Worm (Caenorhabditis elegans) whole organism, L2 larva: ENCODE measurements around the gene R07E5.15.

Experiments
- C34F6.9 ChIP-seq: fragments of 150-350 bp; optimal IDR thresholded peaks from 2 replicates; lab custom pipeline; 2014; ENCODE audit warnings: missing biosample characterization, missing genetic modification characterization
- F13H6.1 ChIP-seq: sonication (generic microtip); optimal IDR thresholded peaks from 2 replicates; lab custom pipeline; 2016; ENCODE audit warnings: missing genetic modification characterization, missing compliant biosample characterization
- R02D3.7 ChIP-seq: fragments of 150-350 bp; optimal IDR thresholded peaks from 2 replicates; lab custom pipeline; 2014; ENCODE audit warnings: missing biosample characterization, missing genetic modification characterization
- Y55F3AM.14 ChIP-seq: fragments of 200-800 bp; sonication (Bioruptor generic); optimal IDR thresholded peaks from 2 replicates; lab custom pipeline; 2018; ENCODE audit warnings: mild to moderate bottlenecking, missing genetic modification characterization, missing compliant biosample characterization
- ZK546.5 ChIP-seq: sonication (generic microtip); optimal IDR thresholded peaks from 2 replicates; lab custom pipeline; 2017; ENCODE audit warnings: missing biosample characterization, missing genetic modification characterization
- alr-1 ChIP-seq: fragments of 150-350 bp; optimal IDR thresholded peaks from 2 replicates; lab custom pipeline; 2014; ENCODE audit warnings: missing biosample characterization, missing genetic modification characterization
- aly-2 ChIP-seq: fragments of 150-350 bp; optimal IDR thresholded peaks from 2 replicates; lab custom pipeline; 2014; ENCODE audit warnings: missing biosample characterization, missing genetic modification characterization
- ceh-16 ChIP-seq: fragments of 150-350 bp; optimal IDR thresholded peaks from 2 replicates; lab custom pipeline; 2014; ENCODE audit warnings: missing biosample characterization, missing genetic modification characterization
- ceh-82 ChIP-seq: fragments of 150-350 bp; optimal IDR thresholded peaks from 2 replicates; lab custom pipeline; 2014; ENCODE audit warnings: missing biosample characterization, missing genetic modification characterization
- dmd-4 ChIP-seq: sonication (generic microtip); optimal IDR thresholded peaks from 2 replicates; lab custom pipeline; 2017; ENCODE audit warnings: missing biosample characterization, missing genetic modification characterization
- egl-27 ChIP-seq: sonication (generic microtip); optimal IDR thresholded peaks from 3 replicates; lab custom pipeline; 2017; ENCODE audit warnings: missing biosample characterization, missing genetic modification reagents, missing genetic modification characterization
- elt-1 ChIP-seq: fragments of 150-350 bp; optimal IDR thresholded peaks from 2 replicates; lab custom pipeline; 2014; ENCODE audit warnings: missing biosample characterization, missing genetic modification characterization
- elt-3 ChIP-seq: sonication (generic microtip); optimal IDR thresholded peaks from 2 replicates; lab custom pipeline; 2017; ENCODE audit warnings: missing biosample characterization, missing genetic modification characterization
- fos-1 ChIP-seq: fragments of 150-350 bp; optimal IDR thresholded peaks from 2 replicates; lab custom pipeline; 2014; ENCODE audit warnings: missing biosample characterization, missing genetic modification characterization
- lin-11 ChIP-seq: fragments of 150-350 bp; sonication (generic microtip); optimal IDR thresholded peaks from 2 replicates; lab custom pipeline; 2014; ENCODE audit warnings: missing biosample characterization, missing genetic modification characterization, inconsistent platforms, mixed read lengths
- lin-13 ChIP-seq: fragments of 150-350 bp; optimal IDR thresholded peaks from 2 replicates; lab custom pipeline; 2014; ENCODE audit warnings: missing biosample characterization, missing genetic modification reagents, missing genetic modification characterization
- lsy-2 ChIP-seq, 2 experiments: fragments of 150-350 bp in 1 of 2; sonication (generic microtip) in 1 of 2; optimal IDR thresholded peaks; 2 replicates each; lab custom pipeline; 2014 to 2017; ENCODE audit warnings: missing biosample characterization in 2 of 2, missing genetic modification characterization in 2 of 2
- mab-5 ChIP-seq: fragments of 150-350 bp; optimal IDR thresholded peaks from 2 replicates; lab custom pipeline; 2014; ENCODE audit warnings: missing biosample characterization, missing genetic modification characterization
- mbf-1 ChIP-seq: sonication (generic microtip); optimal IDR thresholded peaks from 2 replicates; lab custom pipeline; 2017; ENCODE audit warnings: missing biosample characterization, missing genetic modification characterization
- mdl-1 ChIP-seq, 2 experiments: fragments of 150-350 bp in 1 of 2; sonication (generic microtip) in 1 of 2; optimal IDR thresholded peaks; 2 replicates each; lab custom pipeline; 2017; ENCODE audit warnings: missing biosample characterization in 2 of 2, missing genetic modification characterization in 2 of 2
- nhr-129 ChIP-seq: fragments of 150-350 bp; optimal IDR thresholded peaks from 2 replicates; lab custom pipeline; 2014; ENCODE audit warnings: missing biosample characterization, missing genetic modification characterization
- nhr-21 ChIP-seq: fragments of 150-350 bp; optimal IDR thresholded peaks from 2 replicates; lab custom pipeline; 2014; ENCODE audit warnings: missing biosample characterization, missing genetic modification characterization
- nhr-237 ChIP-seq: fragments of 150-350 bp; optimal IDR thresholded peaks from 2 replicates; lab custom pipeline; 2014; ENCODE audit warnings: missing biosample characterization, missing genetic modification characterization
- nhr-25 ChIP-seq: fragments of 150-350 bp; sonication (generic microtip); optimal IDR thresholded peaks from 3 replicates; lab custom pipeline; 2014; ENCODE audit warnings: missing biosample characterization, missing genetic modification characterization
- nhr-77 ChIP-seq: fragments of 150-350 bp; optimal IDR thresholded peaks from 2 replicates; lab custom pipeline; 2014; ENCODE audit warnings: missing biosample characterization, missing genetic modification characterization
- skn-1 ChIP-seq: sonication (generic microtip); optimal IDR thresholded peaks from 2 replicates; lab custom pipeline; 2017; ENCODE audit warnings: missing biosample characterization, missing genetic modification characterization
- sma-9 ChIP-seq, 2 experiments: fragments of 150-350 bp in 1 of 2; sonication (generic microtip) in 1 of 2; optimal IDR thresholded peaks; 2 replicates each; lab custom pipeline; 2014 to 2016; ENCODE audit warnings: missing genetic modification characterization in 2 of 2, mild to moderate bottlenecking in 1 of 2, missing biosample characterization in 1 of 2, missing compliant biosample characterization in 1 of 2, missing genetic modification reagents in 1 of 2, moderate library complexity in 1 of 2
- unc-39 ChIP-seq: fragments of 150-350 bp; optimal IDR thresholded peaks from 2 replicates; lab custom pipeline; 2014; ENCODE audit warnings: missing biosample characterization, missing genetic modification characterization
- unc-55 ChIP-seq: fragments of 150-350 bp; sonication (generic microtip); optimal IDR thresholded peaks from 3 replicates; lab custom pipeline; 2014; ENCODE audit warnings: missing biosample characterization, missing genetic modification reagents, missing genetic modification characterization
- unc-62 ChIP-seq: fragments of 150-350 bp; optimal IDR thresholded peaks from 2 replicates; lab custom pipeline; 2014; ENCODE audit warnings: missing biosample characterization, missing genetic modification reagents, missing genetic modification characterization
- zag-1 ChIP-seq: fragments of 150-350 bp; optimal IDR thresholded peaks from 2 replicates; lab custom pipeline; 2014; ENCODE audit warnings: missing biosample characterization, missing genetic modification characterization
- ztf-11 ChIP-seq: sonication (generic microtip); optimal IDR thresholded peaks from 2 replicates; lab custom pipeline; 2017; ENCODE audit warnings: missing biosample characterization, missing genetic modification characterization
- ztf-4 ChIP-seq: fragments of 150-350 bp; optimal IDR thresholded peaks from 2 replicates; lab custom pipeline; 2014; ENCODE audit warnings: missing biosample characterization, missing genetic modification characterization

R07E5.15 gene

ce11 chrIII:4401142-4401541 lies at the start of gene R07E5.15:
R07E5.15 (plus strand) TSS chrIII:4401442.
- TF ChIP-seq lsy-2 (tag; optimal IDR thresholded peaks at IDR 0.05; lab: Kevin White, UChicago) (no peak), skn-1 (tag; lab: Kevin White, UChicago) (no peak), ZK546.5 (tag; lab: Kevin White, UChicago) (no peak), dmd-4 (tag; lab: Kevin White, UChicago) (no peak), unc-62 (no peak), nhr-77 (no peak), elt-1 (tag; lab: Kevin White, UChicago) (no peak), nhr-25 (tag; lab: Kevin White, UChicago) (no peak), ceh-16 (no peak), R02D3.7 (tag; lab: Kevin White, UChicago) (no peak), mab-5 (tag; lab: Kevin White, UChicago) (no peak), ceh-82 (tag; lab: Kevin White, UChicago) (no peak), alr-1 (tag; lab: Kevin White, UChicago) (no peak), lin-13 (GFP tag; lab: Kevin White, UChicago) (no peak)

- TF ChIP-seq ztf-4: no peak
- no peak for TF ChIP-seq fos-1 (tag; lab: Kevin White, UChicago)
- no peak for TF ChIP-seq sma-9 (GFP tag; optimal IDR thresholded peaks at IDR 0.05; lab: Kevin White, UChicago)
- TF ChIP-seq sma-9 (tag; optimal IDR thresholded peaks at IDR 0.05; lab: Kevin White, UChicago): no peak
- no peak for TF ChIP-seq C34F6.9 (tag; lab: Kevin White, UChicago)
- TF ChIP-seq lin-11: no peak
- no peak for TF ChIP-seq ceh-16
- TF ChIP-seq nhr-129 (tag; lab: Kevin White, UChicago): no peak
- TF ChIP-seq egl-27: no peak
- no peak for TF ChIP-seq nhr-25 (tag; lab: Kevin White, UChicago)
- TF ChIP-seq mdl-1 (tag; optimal IDR thresholded peaks at IDR 0.05; lab: Kevin White, UChicago): no peak
- TF ChIP-seq F13H6.1 (tag; lab: Kevin White, UChicago): no peak
- no peak for TF ChIP-seq nhr-77
- TF ChIP-seq skn-1 (tag; lab: Kevin White, UChicago): no peak
- TF ChIP-seq Y55F3AM.14 (GFP tag; lab: Kevin White, UChicago): no peak
- TF ChIP-seq zag-1 (tag; lab: Kevin White, UChicago): no peak
- no peak for TF ChIP-seq unc-55 (GFP tag; lab: Kevin White, UChicago)
- TF ChIP-seq mbf-1: no peak
- TF ChIP-seq nhr-21: no peak
- TF ChIP-seq elt-3 (tag; lab: Kevin White, UChicago): no peak
- TF ChIP-seq elt-1 (tag; lab: Kevin White, UChicago): no peak
- TF ChIP-seq, all 48 proteins: peak for 0
Measured at ce11 chrIII:4356384-4356783, 44.9 kb upstream of the R07E5.15 start, which contains the start of gene mnp-1. mnp-1 (plus strand) TSS chrIII:4356594.

ce11 chrIII:4357438-4357837 lies 43.8 kb upstream of the R07E5.15 start:
- TF ChIP-seq unc-55 (GFP tag; lab: Kevin White, UChicago) (no peak), ceh-16 (no peak), nhr-237 (tag; lab: Kevin White, UChicago) (no peak), R02D3.7 (tag; lab: Kevin White, UChicago) (no peak), unc-39 (no peak), ZK546.5 (tag; lab: Kevin White, UChicago) (no peak), ztf-4 (no peak), nhr-129 (tag; lab: Kevin White, UChicago) (peak; percentile 22), nhr-25 (tag; lab: Kevin White, UChicago) (no peak), ztf-11 (tag; lab: Kevin White, UChicago) (no peak), nhr-21 (no peak), fos-1 (tag; lab: Kevin White, UChicago) (peak; percentile 78), C34F6.9 (tag; lab: Kevin White, UChicago) (no peak), sma-9 (GFP tag; optimal IDR thresholded peaks at IDR 0.05; lab: Kevin White, UChicago) (no peak), sma-9 (tag; optimal IDR thresholded peaks at IDR 0.05; lab: Kevin White, UChicago) (no peak)
- TF ChIP-seq, all 48 proteins: peak for 2

ce11 chrIII:4358345-4358744 lies 42.9 kb upstream of the R07E5.15 start:
- TF ChIP-seq mab-5 (tag; lab: Kevin White, UChicago): peak; percentile 49
- no peak for TF ChIP-seq C34F6.9 (tag; lab: Kevin White, UChicago)
- peak; percentile 45 for TF ChIP-seq F13H6.1 (tag; lab: Kevin White, UChicago)
- no peak for TF ChIP-seq lin-11
- TF ChIP-seq R02D3.7 (tag; lab: Kevin White, UChicago): no peak
- TF ChIP-seq aly-2: no peak
- peak in 1 of 2 experiments; percentile 15 for TF ChIP-seq lsy-2 (tag; optimal IDR thresholded peaks at IDR 0.05; lab: Kevin White, UChicago)
- TF ChIP-seq nhr-77: no peak
- no peak for TF ChIP-seq unc-55 (GFP tag; lab: Kevin White, UChicago)
- TF ChIP-seq nhr-25 (tag; lab: Kevin White, UChicago): no peak
- TF ChIP-seq unc-39: no peak
- TF ChIP-seq sma-9 (GFP tag; optimal IDR thresholded peaks at IDR 0.05; lab: Kevin White, UChicago): peak; percentile 3
- no peak for TF ChIP-seq sma-9 (tag; optimal IDR thresholded peaks at IDR 0.05; lab: Kevin White, UChicago)
- TF ChIP-seq Y55F3AM.14 (GFP tag; lab: Kevin White, UChicago): no peak
